Worm (Caenorhabditis elegans): ENCODE measurements around the gene sdz-8.

Gene sdz-8

ce11 chrV:11531831-11532534 lies 16.0 kb upstream of the sdz-8 start (continued):
- TF ChIP-seq nhr-12 (tag; optimal IDR thresholded peaks at IDR 0.05) (no peak), ceh-88 (GFP tag; IDR thresholded peaks at IDR 0.05) (0 out of 2 replicates have a peak, but pooled peaks have one; percentile 23), fkh-10 (GFP tag; optimal IDR thresholded peaks at IDR 0.05) (no peak), nhr-85 (tag) (peak; percentile 99), sptf-1 (tag; optimal IDR thresholded peaks at IDR 0.05) (no peak), fos-1 (tag; optimal IDR thresholded peaks at IDR 0.05) (peak; percentile 82), ceh-63 (GFP tag; optimal IDR thresholded peaks at IDR 0.05) (no peak), unc-130 (tag; optimal IDR thresholded peaks at IDR 0.05) (peak; percentile 89), egl-27 (tag; optimal IDR thresholded peaks at IDR 0.05) (peak; percentile 80 to 84), fkh-8 (tag; optimal IDR thresholded peaks at IDR 0.05) (no peak), ztf-4 (tag; optimal IDR thresholded peaks at IDR 0.05) (peak; percentile 2), nhr-47 (tag; optimal IDR thresholded peaks at IDR 0.05) (peak; percentile 76), mep-1 (tag; optimal IDR thresholded peaks at IDR 0.05) (peak; percentile 74), dpl-1 (GFP tag; optimal IDR thresholded peaks at IDR 0.05) (peak; percentile 19 to 55 (median 25)), ceh-8 (GFP tag; optimal IDR thresholded peaks at IDR 0.05) (no peak), ama-1 (optimal IDR thresholded peaks at IDR 0.05) (no peak), lin-15B (tag; optimal IDR thresholded peaks at IDR 0.05) (no peak), grh-1 (GFP tag; IDR thresholded peaks at IDR 0.05) (peak; percentile 77), sup-37 (GFP tag; optimal IDR thresholded peaks at IDR 0.05) (peak; percentile 51), vab-15 (tag; optimal IDR thresholded peaks at IDR 0.05) (peak; percentile 52), sox-4 (tag; optimal IDR thresholded peaks at IDR 0.05) (no peak), Y116A8C.19 (tag; optimal IDR thresholded peaks at IDR 0.05; ENCODE audit: borderline replicate concordance) (no peak), zag-1 (tag; optimal IDR thresholded peaks at IDR 0.05) (no peak), nhr-71 (tag; optimal IDR thresholded peaks at IDR 0.05) (peak; percentile 97), hpl-2 (GFP tag; optimal IDR thresholded peaks at IDR 0.05) (peak; percentile 20), lin-14 (GFP tag; optimal IDR thresholded peaks at IDR 0.05) (peak; percentile 97), alr-1 (tag; optimal IDR thresholded peaks at IDR 0.05; ENCODE audit: borderline replicate concordance) (no peak), xbp-1 (tag; optimal IDR thresholded peaks at IDR 0.05) (peak; percentile 66), nhr-19 (GFP tag; conservative IDR thresholded peaks at IDR 0.05) (peak; percentile 84), ceh-82 (tag; optimal IDR thresholded peaks at IDR 0.05) (peak in 1 of 3 experiments; percentile 50), nhr-237 (tag; optimal IDR thresholded peaks at IDR 0.05) (peak; percentile 35), efl-3 (GFP tag; optimal IDR thresholded peaks at IDR 0.05) (no peak), lsy-2 (tag; optimal IDR thresholded peaks at IDR 0.05) (peak; percentile 67 to 92)

ce11 chrV:11531100-11531499 lies 15.1 kb upstream of the sdz-8 start:
- TF ChIP-seq unc-98 (GFP tag; IDR thresholded peaks at IDR 0.05) (no peak), xbp-1 (tag; optimal IDR thresholded peaks at IDR 0.05) (peak; percentile 8), ceh-88 (GFP tag; IDR thresholded peaks at IDR 0.05) (peak; percentile 29; the same call in 1 of the 2 replicates), efl-3 (GFP tag; optimal IDR thresholded peaks at IDR 0.05) (no peak), mef-2 (tag; optimal IDR thresholded peaks at IDR 0.05) (no peak), fkh-4 (tag; optimal IDR thresholded peaks at IDR 0.05; ENCODE audit: borderline replicate concordance) (no peak), dpl-1 (GFP tag; optimal IDR thresholded peaks at IDR 0.05) (peak in 2 of 3 experiments; percentile 22 to 36), ceh-82 (tag; optimal IDR thresholded peaks at IDR 0.05) (peak in 1 of 3 experiments; percentile 23), egl-27 (tag; optimal IDR thresholded peaks at IDR 0.05) (peak in 1 of 2 experiments; percentile 12), lin-14 (GFP tag; optimal IDR thresholded peaks at IDR 0.05) (peak; percentile 94), pag-3 (tag; optimal IDR thresholded peaks at IDR 0.05; ENCODE audit: borderline replicate concordance, insufficient read depth) (no peak), F16B12.6 (tag; optimal IDR thresholded peaks at IDR 0.05) (no peak), elt-3 (tag; optimal IDR thresholded peaks at IDR 0.05) (peak in 5 of 6 experiments; percentile 58 to 92 (median 89)), ces-1 (GFP tag; optimal IDR thresholded peaks at IDR 0.05) (no peak), sptf-1 (tag; optimal IDR thresholded peaks at IDR 0.05) (no peak), fkh-8 (tag; optimal IDR thresholded peaks at IDR 0.05) (no peak), ztf-4 (tag; optimal IDR thresholded peaks at IDR 0.05) (no peak), egl-13 (tag; optimal IDR thresholded peaks at IDR 0.05) (no peak), jun-1 (tag; optimal IDR thresholded peaks at IDR 0.05) (no peak), C16A3.4 (tag; optimal IDR thresholded peaks at IDR 0.05) (peak; percentile 49), lin-39 (tag; optimal IDR thresholded peaks at IDR 0.05) (no peak), nhr-11 (tag; optimal IDR thresholded peaks at IDR 0.05) (no peak), swsn-7 (tag; optimal IDR thresholded peaks at IDR 0.05) (peak; percentile 31), lin-15B (tag; optimal IDR thresholded peaks at IDR 0.05) (no peak), C34B4.2 (tag; optimal IDR thresholded peaks at IDR 0.05) (no peak), ama-1 (optimal IDR thresholded peaks at IDR 0.05) (no peak), nhr-20 (tag; optimal IDR thresholded peaks at IDR 0.05) (peak; percentile 90), pax-3 (tag; optimal IDR thresholded peaks at IDR 0.05) (no peak)

Measured in whole organism, L1 larva.